Fruit fly (Drosophila melanogaster): ENCODE measurements around the gene CG34165.

DNA sequence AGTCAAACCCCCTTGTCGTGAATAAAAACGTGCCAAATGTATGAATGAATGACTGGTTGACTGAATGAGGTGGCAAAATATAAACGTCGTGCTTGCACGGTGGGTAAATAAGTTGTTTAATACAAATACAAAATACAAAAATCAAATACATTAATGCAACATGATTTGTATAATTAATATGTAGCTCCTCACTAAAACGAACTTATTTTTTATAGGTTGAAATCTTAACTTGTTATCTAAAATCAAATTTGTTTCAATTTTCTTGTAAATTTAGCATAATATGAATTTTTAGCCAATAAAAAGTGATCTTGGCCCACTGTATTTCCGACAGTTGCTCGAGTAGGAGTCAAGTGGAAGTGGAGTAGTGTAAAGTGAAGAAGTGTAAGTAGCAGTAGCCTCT lies 15.6 kb upstream of the CG34165 start:
- no peak for TF ChIP-seq Sin3A (optimal IDR thresholded peaks at IDR 0.05)
- TF ChIP-seq h (optimal IDR thresholded peaks at IDR 0.05), result no peak
- no peak for TF ChIP-seq ttk (optimal IDR thresholded peaks at IDR 0.05)
